Fruit fly (Drosophila melanogaster) whole organism, prepupa: ENCODE data around the gene CG33234.

Experiments used
- Blimp-1 ChIP-seq: fragments of 200-800 bp; sonication (Bioruptor generic); optimal IDR thresholded peaks from 3 replicates; lab custom pipeline; 2017; ENCODE audit warnings: missing biosample characterization, missing genetic modification characterization, mild to moderate bottlenecking, moderate library complexity, missing genetic modification reagents
- CG10631 ChIP-seq: fragments of 200-800 bp; sonication (Bioruptor generic); optimal IDR thresholded peaks from 2 replicates; lab custom pipeline; 2016; ENCODE audit warnings: missing biosample characterization, missing genetic modification characterization
- CG11294 ChIP-seq: fragments of 200-800 bp; sonication (Bioruptor generic); IDR thresholded peaks from 2 replicates; pipeline ENCODE4 v1.3.6; 2022; ENCODE audit warnings: missing biosample characterization, missing genetic modification characterization
- CG15336 ChIP-seq: fragments of 200-800 bp; sonication (Bioruptor generic); IDR thresholded peaks from 2 replicates; pipeline ENCODE4 v1.3.6; 2022; ENCODE audit warnings: missing biosample characterization, missing genetic modification characterization
- CG1621 ChIP-seq: fragments of 200-800 bp; sonication (Bioruptor generic); optimal IDR thresholded peaks from 3 replicates; lab custom pipeline; 2018; ENCODE audit warnings: missing biosample characterization, mild to moderate bottlenecking, missing genetic modification characterization
- CG32006 ChIP-seq: fragments of 200-800 bp; sonication (Bioruptor generic); optimal IDR thresholded peaks from 3 replicates; lab custom pipeline; 2017; ENCODE audit warnings: missing biosample characterization, mild to moderate bottlenecking, missing genetic modification characterization
- CG34406 ChIP-seq: fragments of 200-800 bp; sonication (Bioruptor generic); optimal IDR thresholded peaks from 3 replicates; lab custom pipeline; 2016; ENCODE audit warnings: missing biosample characterization, missing genetic modification characterization
- CG4318 ChIP-seq: fragments of 200-800 bp; sonication (Bioruptor generic); optimal IDR thresholded peaks from 3 replicates; lab custom pipeline; 2017; ENCODE audit warnings: missing biosample characterization, mild to moderate bottlenecking, missing genetic modification characterization
- CG6163 ChIP-seq: fragments of 200-800 bp; sonication (Bioruptor generic); IDR thresholded peaks from 3 replicates; pipeline ENCODE4 v1.3.6; 2022; ENCODE audit warnings: missing biosample characterization, missing genetic modification characterization
- CG6276 ChIP-seq: fragments of 200-800 bp; sonication (Bioruptor generic); optimal IDR thresholded peaks from 2 replicates; lab custom pipeline; 2017; ENCODE audit warnings: missing biosample characterization, mild to moderate bottlenecking, missing genetic modification characterization
- CG8119 ChIP-seq: fragments of 200-800 bp; sonication (Bioruptor generic); IDR thresholded peaks from 3 replicates; pipeline ENCODE4 v1.3.6; 2022; ENCODE audit warnings: missing biosample characterization, missing genetic modification characterization
- CG8632 ChIP-seq: fragments of 200-800 bp; sonication (Bioruptor generic); optimal IDR thresholded peaks from 3 replicates; lab custom pipeline; 2016; ENCODE audit warnings: missing biosample characterization, missing genetic modification characterization
- CG9139 ChIP-seq: fragments of 200-800 bp; sonication (Bioruptor generic); optimal IDR thresholded peaks from 3 replicates; lab custom pipeline; 2017; ENCODE audit warnings: missing biosample characterization, mild to moderate bottlenecking, missing genetic modification characterization
- Eip75B ChIP-seq: fragments of 200-800 bp; sonication (Bioruptor generic); optimal IDR thresholded peaks from 3 replicates; lab custom pipeline; 2016; ENCODE audit warnings: missing biosample characterization, missing genetic modification characterization
- Eip78C ChIP-seq: fragments of 200-800 bp; sonication (Bioruptor generic); peaks from one replicate; lab custom pipeline; 2016; ENCODE audit warnings: missing biosample characterization, missing genetic modification characterization
- Eip93F ChIP-seq: fragments of 200-800 bp; sonication (Bioruptor generic); optimal IDR thresholded peaks from 2 replicates; lab custom pipeline; 2016; ENCODE audit warnings: missing biosample characterization, mild to moderate bottlenecking, missing genetic modification characterization
- Ets21C ChIP-seq: fragments of 200-800 bp; sonication (Bioruptor generic); optimal IDR thresholded peaks from 3 replicates; lab custom pipeline; 2016; ENCODE audit warnings: missing biosample characterization, missing genetic modification characterization
- Ets96B ChIP-seq: fragments of 200-800 bp; optimal IDR thresholded peaks from 2 replicates; lab custom pipeline; 2019; ENCODE audit warnings: missing biosample characterization, mild to moderate bottlenecking, missing genetic modification characterization, moderate library complexity
- Gug ChIP-seq: fragments of 200-800 bp; sonication (Bioruptor generic); IDR thresholded peaks from 2 replicates; pipeline ENCODE4 v1.3.6; 2022; ENCODE audit warnings: missing biosample characterization, missing genetic modification characterization
- Hr39 ChIP-seq: fragments of 200-800 bp; sonication (Bioruptor generic); optimal IDR thresholded peaks from 2 replicates; lab custom pipeline; 2016; ENCODE audit warnings: missing biosample characterization, missing genetic modification characterization
- OdsH ChIP-seq: fragments of 200-800 bp; sonication (Bioruptor generic); optimal IDR thresholded peaks from 3 replicates; lab custom pipeline; 2016; ENCODE audit warnings: missing biosample characterization, missing genetic modification characterization
- Smox ChIP-seq: fragments of 200-800 bp; sonication (Bioruptor generic); optimal IDR thresholded peaks from 3 replicates; lab custom pipeline; 2016; ENCODE audit warnings: missing biosample characterization, missing genetic modification characterization
- Sox15 ChIP-seq: fragments of 200-800 bp; sonication (Bioruptor generic); optimal IDR thresholded peaks from 3 replicates; lab custom pipeline; 2016; ENCODE audit warnings: missing biosample characterization, missing genetic modification characterization
- acj6 ChIP-seq: fragments of 200-800 bp; sonication (Bioruptor generic); optimal IDR thresholded peaks from 3 replicates; lab custom pipeline; 2016; ENCODE audit warnings: missing biosample characterization, missing genetic modification characterization
- cyc ChIP-seq: fragments of 200-800 bp; sonication (Bioruptor generic); optimal IDR thresholded peaks from 3 replicates; lab custom pipeline; 2016; ENCODE audit warnings: missing biosample characterization, missing genetic modification characterization
- eg ChIP-seq: fragments of 200-800 bp; sonication (Bioruptor generic); IDR thresholded peaks from 3 replicates; pipeline ENCODE4 v1.3.6; 2022; ENCODE audit warnings: missing biosample characterization, missing genetic modification characterization
- esn ChIP-seq: fragments of 200-800 bp; sonication (Bioruptor generic); optimal IDR thresholded peaks from 2 replicates; lab custom pipeline; 2016; ENCODE audit warnings: missing biosample characterization, mild to moderate bottlenecking, missing genetic modification characterization, moderate library complexity
- net ChIP-seq: fragments of 200-800 bp; sonication (Bioruptor generic); optimal IDR thresholded peaks from 3 replicates; lab custom pipeline; 2016; ENCODE audit warnings: missing biosample characterization, missing genetic modification characterization
- pdm3 ChIP-seq: fragments of 200-800 bp; sonication (Bioruptor generic); optimal IDR thresholded peaks from 3 replicates; lab custom pipeline; 2016; ENCODE audit warnings: missing biosample characterization, missing genetic modification characterization
- spab ChIP-seq: fragments of 200-800 bp; sonication (Bioruptor generic); optimal IDR thresholded peaks from 2 replicates; lab custom pipeline; 2017; ENCODE audit warnings: missing biosample characterization, mild to moderate bottlenecking, missing genetic modification characterization, missing genetic modification reagents
- ss ChIP-seq, 2 experiments: fragments of 200-800 bp; sonication (Bioruptor generic); optimal IDR thresholded peaks; 2 replicates in 1 of 2; 3 replicates in 1 of 2; lab custom pipeline; 2017 to 2018; ENCODE audit warnings: mild to moderate bottlenecking in 2 of 2, missing biosample characterization in 2 of 2, missing genetic modification characterization in 2 of 2, moderate library complexity in 1 of 2
- topi ChIP-seq: fragments of 200-800 bp; sonication (Bioruptor generic); optimal IDR thresholded peaks from 3 replicates; lab custom pipeline; 2016; ENCODE audit warnings: missing biosample characterization, missing genetic modification characterization
- vri ChIP-seq: fragments of 200-800 bp; sonication (Bioruptor generic); optimal IDR thresholded peaks from 3 replicates; lab custom pipeline; 2016; ENCODE audit warnings: missing biosample characterization, mild to moderate bottlenecking, missing genetic modification characterization

Gene CG33234

dm6 chr3L:2659339-2659738 lies 2.1 kb upstream of the CG33234 start, which contains the start of gene CG33233:
CG33233 (plus strand) TSS chr3L:2659639.
- TF ChIP-seq Gug (GFP tag; lab: Robert Waterston, UW) (no peak), Sox15 (GFP tag; lab: Kevin White, UChicago) (no peak), CG32006 (GFP tag; lab: Kevin White, UChicago) (no peak), CG6276 (GFP tag; lab: Kevin White, UChicago) (no peak), cyc (no peak), net (GFP tag; lab: Kevin White, UChicago) (no peak)

- TF ChIP-seq CG6276 (GFP tag; lab: Kevin White, UChicago) = no peak
- no peak for TF ChIP-seq esn (GFP tag; lab: Kevin White, UChicago)
- TF ChIP-seq Eip93F = no peak
- TF ChIP-seq topi (GFP tag; lab: Kevin White, UChicago) = no peak
- no peak for TF ChIP-seq OdsH
- TF ChIP-seq CG9139 = no peak
- TF ChIP-seq Hr39 (GFP tag; lab: Kevin White, UChicago) = no peak
- no peak for TF ChIP-seq CG32006 (GFP tag; lab: Kevin White, UChicago)
- no peak for TF ChIP-seq acj6 (GFP tag; lab: Kevin White, UChicago)
- TF ChIP-seq pdm3 (GFP tag; lab: Kevin White, UChicago) = no peak
- TF ChIP-seq eg (GFP tag; lab: Robert Waterston, UW) = no peak
- no peak for TF ChIP-seq CG1621 (tag; lab: Kevin White, UChicago)
- no peak for TF ChIP-seq Eip75B (GFP tag; lab: Kevin White, UChicago)
- no peak for TF ChIP-seq Blimp-1
- TF ChIP-seq vri = no peak
These were observed 41.1 kb downstream of the CG33234 start for dm6 chr3L:2702474-2702873.

- TF ChIP-seq spab (GFP tag; lab: Kevin White, UChicago) (no peak), Smox (GFP tag; lab: Kevin White, UChicago) (no peak), Blimp-1 (no peak)
These were observed 50.1 kb downstream of the CG33234 start, which contains the start of gene Fife for dm6 chr3L:2711462-2712040. Fife (minus strand) TSS chr3L:2711690.

- TF ChIP-seq ss (GFP tag; optimal IDR thresholded peaks at IDR 0.05; lab: Kevin White, UChicago) = no peak
- TF ChIP-seq CG34406 (GFP tag; lab: Kevin White, UChicago) = no peak
- TF ChIP-seq Smox (GFP tag; lab: Kevin White, UChicago) = no peak
- no peak for TF ChIP-seq Ets21C
- no peak for TF ChIP-seq net (GFP tag; lab: Kevin White, UChicago)
- no peak for TF ChIP-seq CG11294 (GFP tag; lab: Robert Waterston, UW)
- TF ChIP-seq Eip78C (GFP tag; lab: Kevin White, UChicago) = no peak
- no peak for TF ChIP-seq CG10631
- TF ChIP-seq CG6163 (GFP tag; lab: Robert Waterston, UW) = no peak
- no peak for TF ChIP-seq CG4318 (GFP tag; lab: Kevin White, UChicago)
- TF ChIP-seq Ets96B = no peak
- no peak for TF ChIP-seq CG8632 (GFP tag; lab: Kevin White, UChicago)
- no peak for TF ChIP-seq CG8119 (GFP tag; lab: Robert Waterston, UW)
- no peak for TF ChIP-seq CG15336
These were observed 51.3 kb downstream of the CG33234 start for dm6 chr3L:2712598-2713216.
